Worm (Caenorhabditis elegans): ENCODE data around the gene F26H11.8.

DNA sequence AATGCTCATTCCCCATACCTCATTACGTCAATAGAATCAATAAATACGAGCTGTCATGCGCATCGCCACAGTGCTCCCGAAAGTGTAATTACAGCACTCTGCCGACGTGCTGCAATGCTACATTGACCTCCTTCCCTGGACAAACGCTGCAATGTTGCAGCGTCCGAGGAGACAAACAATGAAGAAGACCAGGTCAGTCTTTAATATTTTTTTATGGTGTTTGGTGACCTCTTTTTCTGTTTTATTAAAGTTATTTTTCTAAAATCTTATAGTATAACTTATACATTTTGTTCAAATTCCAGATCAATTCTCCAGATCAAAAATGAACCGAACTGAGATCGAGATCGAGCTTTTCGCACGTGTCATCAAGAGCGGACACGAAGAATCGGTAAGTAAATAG is 6.9 kb upstream of the F26H11.8 start, which contains the start of gene sdz-26:
- TF ChIP-seq flt-1 (GFP tag; IDR thresholded peaks at IDR 0.05) (no peak), med-1 (GFP tag; optimal IDR thresholded peaks at IDR 0.05; ENCODE audit: insufficient read depth) (no peak)

All from whole organism, midembryonic.